Fruit fly (Drosophila melanogaster) whole organism, wandering third instar larva: ENCODE data around the gene CG15170.

Experiments
- Abd-B ChIP-seq: fragments of >200 bp; optimal IDR thresholded peaks from 2 replicates; lab custom pipeline; 2017; ENCODE audit warnings: missing biosample characterization, missing genetic modification characterization
- Dfd ChIP-seq: fragments of >200 bp; optimal IDR thresholded peaks from 2 replicates; lab custom pipeline; 2017; ENCODE audit warnings: missing biosample characterization, missing genetic modification characterization
- jim ChIP-seq: fragments of 175-275, 200-325 bp; sonication (Bioruptor generic); optimal IDR thresholded peaks from 2 replicates; lab custom pipeline; 2016; ENCODE audit warnings: missing biosample characterization, mild to moderate bottlenecking, missing genetic modification characterization

DNA sequence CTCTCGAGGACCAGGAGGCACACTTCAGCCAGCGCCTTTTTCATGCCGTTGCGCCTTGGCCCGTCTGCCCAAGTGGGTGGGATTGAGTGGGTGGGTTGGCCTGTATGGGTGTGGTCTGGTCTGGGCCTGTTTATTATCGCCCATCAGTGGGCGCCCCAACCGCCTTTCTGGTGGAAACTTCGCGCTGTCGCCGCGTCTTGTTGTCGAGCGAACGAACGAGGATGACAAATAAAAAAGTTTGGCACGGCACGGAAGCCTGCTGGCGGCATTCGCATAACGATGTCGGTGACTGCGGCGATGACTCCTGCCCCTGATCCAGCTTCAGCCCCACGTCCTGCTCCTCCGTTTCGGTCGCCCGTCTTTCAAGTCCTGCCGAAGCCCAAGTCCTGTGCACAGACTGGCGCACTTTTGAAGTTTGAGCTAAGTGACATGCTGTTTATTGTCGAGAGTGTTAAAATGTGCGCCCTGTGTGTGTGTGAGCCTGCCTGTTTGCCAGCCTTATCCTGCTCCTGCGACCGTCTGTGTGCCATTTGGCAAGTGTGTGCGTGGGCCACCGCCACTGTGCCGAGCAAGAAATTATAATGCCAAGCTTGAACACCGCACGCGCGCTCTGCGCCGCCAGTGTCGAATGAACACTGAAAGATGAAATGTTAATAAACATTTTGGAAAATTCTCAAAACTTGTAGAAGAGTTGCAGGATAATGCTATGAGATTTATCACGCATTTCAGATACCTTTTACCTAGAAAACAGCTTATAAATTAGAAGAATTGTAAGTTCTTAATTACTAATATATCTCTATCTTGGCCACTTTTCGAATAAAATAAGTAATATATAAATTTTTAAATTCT is 24.2 kb upstream of the CG15170 start:
- TF ChIP-seq jim (GFP tag; lab: Kevin White, UChicago) (no peak), Abd-B (GFP tag; lab: Kevin White, UChicago) (no peak), Dfd (no peak)
